Fruit fly (Drosophila melanogaster) whole organism, pupa: ENCODE measurements around the gene CG11334.

Experiments used
- CG10348 ChIP-seq: fragments of 200-800 bp; sonication (Bioruptor generic); IDR thresholded peaks from 2 replicates; pipeline ENCODE4 v1.3.6; 2022; ENCODE audit warnings: missing biosample characterization, missing genetic modification characterization
- CG17806 ChIP-seq: fragments of 200-800 bp; sonication (Bioruptor generic); optimal IDR thresholded peaks from 2 replicates; lab custom pipeline; 2018; ENCODE audit warnings: missing biosample characterization, mild to moderate bottlenecking, missing genetic modification characterization, moderate library complexity
- CG34367 ChIP-seq: fragments of 200-800 bp; sonication (Bioruptor generic); optimal IDR thresholded peaks from 2 replicates; lab custom pipeline; 2018; ENCODE audit warnings: missing biosample characterization, mild to moderate bottlenecking, missing genetic modification characterization
- CG4496 ChIP-seq: fragments of 200-800 bp; sonication (Bioruptor generic); IDR thresholded peaks from 3 replicates; pipeline ENCODE4 v1.3.6; 2022; ENCODE audit warnings: missing biosample characterization, missing genetic modification characterization
- CG8159 ChIP-seq: fragments of 200-800 bp; sonication (Bioruptor generic); optimal IDR thresholded peaks from 3 replicates; lab custom pipeline; 2018; ENCODE audit warnings: missing biosample characterization, mild to moderate bottlenecking, missing genetic modification characterization, moderate library complexity
- CG9948 ChIP-seq: fragments of 200-800 bp; sonication (Bioruptor generic); optimal IDR thresholded peaks from 2 replicates; lab custom pipeline; 2018; ENCODE audit warnings: missing biosample characterization, mild to moderate bottlenecking, missing genetic modification characterization, moderate library complexity
- Ets98B ChIP-seq: fragments of 200-800 bp; sonication (Bioruptor generic); IDR thresholded peaks from 2 replicates; pipeline ENCODE4 v1.3.6; 2022; ENCODE audit warnings: missing biosample characterization, missing genetic modification characterization
- Pif1A ChIP-seq: fragments of 200-800 bp; sonication (Bioruptor generic); optimal IDR thresholded peaks from 3 replicates; lab custom pipeline; 2016; ENCODE audit warnings: missing biosample characterization, missing genetic modification characterization
- Pif1B ChIP-seq: fragments of 200-800 bp; sonication (Bioruptor generic); optimal IDR thresholded peaks from 3 replicates; lab custom pipeline; 2016; ENCODE audit warnings: missing biosample characterization, missing genetic modification characterization
- Snoo ChIP-seq: fragments of 200-800 bp; sonication (Bioruptor generic); optimal IDR thresholded peaks from 3 replicates; lab custom pipeline; 2017; ENCODE audit warnings: missing biosample characterization, mild to moderate bottlenecking, missing genetic modification characterization, inconsistent platforms

DNA sequence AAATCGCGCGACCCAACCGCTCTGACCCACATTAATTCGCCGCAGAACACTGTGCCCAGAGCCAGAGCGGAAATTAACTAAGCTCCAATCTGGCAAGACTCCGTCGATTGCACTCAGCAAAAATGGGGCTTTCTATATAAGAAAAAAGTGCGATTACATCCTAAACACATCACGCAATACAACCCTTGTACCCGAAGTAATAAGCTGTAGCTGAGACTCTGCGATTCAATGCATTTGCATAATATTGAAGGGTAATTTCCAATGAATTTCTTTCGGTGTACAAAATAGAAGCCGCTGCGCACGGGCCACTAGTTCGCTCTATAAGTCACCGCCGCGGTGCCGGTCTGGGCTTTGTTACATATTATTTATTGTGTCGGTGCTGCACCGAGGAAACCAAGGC lies 19.3 kb upstream of the CG11334 start:
- TF ChIP-seq CG17806 (tag; lab: Kevin White, UChicago) (no peak), Pif1B (peak; percentile 53), Pif1A (peak; percentile 68), Ets98B (peak; percentile 76), Snoo (tag; lab: Kevin White, UChicago) (no peak), CG10348 (GFP tag; lab: Robert Waterston, UW) (0 out of 2 replicates have a peak, but pooled peaks have one; percentile 15), CG34367 (tag; lab: Kevin White, UChicago) (peak; percentile 44), CG9948 (peak; percentile 21), CG8159 (tag; lab: Kevin White, UChicago) (peak; percentile 44), CG4496 (GFP tag; lab: Robert Waterston, UW) (peak; percentile 72)
